Worm (Caenorhabditis elegans): ENCODE results near the gene Y41D4B.14.

ce11 chrIV:1553195-1553918 is 23.5 kb upstream of the Y41D4B.14 start, which contains the start of gene C34H4.2:
- TF ChIP-seq nhr-28 (tag; optimal IDR thresholded peaks at IDR 0.05): no peak
- no peak for TF ChIP-seq nhr-43 (tag; optimal IDR thresholded peaks at IDR 0.05; ENCODE audit: poor library complexity, severe bottlenecking)
- TF ChIP-seq R02D3.7 (tag; optimal IDR thresholded peaks at IDR 0.05): no peak
- no peak for TF ChIP-seq nhr-76 (tag; optimal IDR thresholded peaks at IDR 0.05)
- TF ChIP-seq nhr-11 (tag; optimal IDR thresholded peaks at IDR 0.05): no peak
- TF ChIP-seq ztf-11 (tag; optimal IDR thresholded peaks at IDR 0.05): no peak

All from whole organism, L3 larva.